Worm (Caenorhabditis elegans): ENCODE results near the gene F47D12.7.

- TF ChIP-seq F55B11.4 (tag; optimal IDR thresholded peaks at IDR 0.05; ENCODE audit: borderline replicate concordance, insufficient read depth) (no peak), lin-26 (GFP tag; IDR thresholded peaks at IDR 0.05) (no peak), nfya-1 (tag; optimal IDR thresholded peaks at IDR 0.05; ENCODE audit: borderline replicate concordance, insufficient read depth) (no peak), T26A5.8 (tag; optimal IDR thresholded peaks at IDR 0.05) (no peak)
Observed at ce11 chrIII:6254737-6255136, 41.1 kb downstream of the F47D12.7 start, which contains the start of gene srg-8.
